Fruit fly (Drosophila melanogaster) whole organism: ENCODE results near the gene CG18473.

Source experiments
- CG8478 ChIP-seq: fragments of >200 bp; optimal IDR thresholded peaks from 2 replicates; lab custom pipeline; 2018; ENCODE audit warnings: inconsistent platforms
- Dll ChIP-seq: fragments of >200 bp; optimal IDR thresholded peaks from 2 replicates; lab custom pipeline; 2017
- EcR ChIP-seq, 2 experiments: fragments of >200 bp; optimal IDR thresholded peaks; 2 replicates each; lab custom pipeline; 2017; ENCODE audit warnings: missing biosample characterization in 2 of 2, missing genetic modification characterization in 2 of 2, missing genetic modification reagents in 2 of 2
- pan ChIP-seq: fragments of >200 bp; optimal IDR thresholded peaks from 2 replicates; lab custom pipeline; 2017
- psq ChIP-seq: fragments of >200 bp; optimal IDR thresholded peaks from 2 replicates; lab custom pipeline; 2017
- usp ChIP-seq: fragments of >200 bp; optimal IDR thresholded peaks from 2 replicates; lab custom pipeline; 2017; ENCODE audit warnings: missing biosample characterization, missing genetic modification characterization, mixed read lengths

- TF ChIP-seq CG8478 (no peak), usp (GFP tag; lab: Kevin White, UChicago) (no peak), pan (no peak), psq (lab: Kevin White, UChicago) (no peak), EcR (GFP tag; optimal IDR thresholded peaks at IDR 0.05; lab: Kevin White, UChicago) (no peak), Dll (lab: Kevin White, UChicago) (no peak)
Observed at dm6 chr3R:9388972-9389371, 25.9 kb downstream of the CG18473 start.
